Worm (Caenorhabditis elegans): ENCODE measurements around the gene fic-1.

fic-1 gene

DNA sequence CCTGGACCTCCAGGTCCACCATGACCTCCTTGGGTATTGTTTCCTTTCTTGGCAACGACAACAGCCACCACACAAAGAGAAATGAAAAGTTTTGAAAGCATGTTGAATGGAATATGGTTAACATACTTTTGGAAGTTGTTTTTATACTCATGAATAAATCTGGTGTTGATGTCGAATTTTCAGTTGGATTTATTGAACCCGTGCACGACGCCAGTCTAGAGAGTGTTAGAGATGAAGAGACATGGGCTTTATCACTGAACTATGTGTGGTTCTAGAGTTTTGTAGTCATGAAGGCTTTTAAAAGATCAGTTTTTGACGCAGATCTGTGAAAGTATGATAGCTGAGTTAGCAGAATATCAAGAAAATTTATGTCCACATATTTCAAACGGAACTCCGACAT, 43.0 kb upstream of the fic-1 start, which contains the start of gene srlf-14:
TSS of gene srlf-14 (minus strand) at position 101 of the 400 bp plus-strand sequence.
- TF ChIP-seq zip-5 (tag; optimal IDR thresholded peaks at IDR 0.05): no peak
- TF ChIP-seq ceh-24 (tag; optimal IDR thresholded peaks at IDR 0.05): no peak
- TF ChIP-seq ceh-9 (tag; optimal IDR thresholded peaks at IDR 0.05): no peak
- no peak for TF ChIP-seq nhr-232 (tag; optimal IDR thresholded peaks at IDR 0.05)
- no peak for TF ChIP-seq hlh-15 (tag; optimal IDR thresholded peaks at IDR 0.05)
- TF ChIP-seq ceh-22 (tag; optimal IDR thresholded peaks at IDR 0.05): no peak
- no peak for TF ChIP-seq nfya-1 (tag; optimal IDR thresholded peaks at IDR 0.05)
- no peak for TF ChIP-seq gmeb-2 (tag; optimal IDR thresholded peaks at IDR 0.05)
- TF ChIP-seq lim-6 (tag; optimal IDR thresholded peaks at IDR 0.05): no peak
- TF ChIP-seq ref-2 (tag; optimal IDR thresholded peaks at IDR 0.05): no peak
- TF ChIP-seq ceh-34 (tag; optimal IDR thresholded peaks at IDR 0.05): no peak
- no peak for TF ChIP-seq fkh-10 (GFP tag; optimal IDR thresholded peaks at IDR 0.05)
- TF ChIP-seq hlh-8 (tag; optimal IDR thresholded peaks at IDR 0.05): no peak

DNA sequence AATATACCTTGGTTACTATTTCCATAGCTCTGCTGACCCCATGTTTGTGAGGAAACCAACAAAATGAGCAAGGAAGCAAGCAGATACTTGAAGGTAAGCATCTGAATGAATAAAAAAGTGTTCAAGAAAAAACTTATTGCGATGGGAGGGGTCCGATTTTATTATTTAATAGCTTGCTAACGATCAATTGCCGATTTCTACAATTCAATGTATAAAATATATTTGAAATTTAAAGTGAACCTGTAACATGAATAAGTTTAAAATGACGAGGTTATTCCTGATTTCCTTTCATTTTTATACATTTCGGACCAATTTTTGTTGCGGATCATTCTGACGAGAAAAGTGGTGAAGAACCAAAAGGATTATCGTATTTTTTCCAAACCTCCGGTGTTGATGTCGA, 40.7 kb upstream of the fic-1 start, which contains the start of gene srlf-13:
TSS of gene srlf-13 (minus strand) at position 101 of the 400 bp plus-strand sequence.
- no peak for TF ChIP-seq madf-2 (tag; optimal IDR thresholded peaks at IDR 0.05)
- TF ChIP-seq ceh-19 (GFP tag; optimal IDR thresholded peaks at IDR 0.05): no peak
- TF ChIP-seq sdc-2 (tag; optimal IDR thresholded peaks at IDR 0.05): no peak
- no peak for TF ChIP-seq ceh-48 (tag; optimal IDR thresholded peaks at IDR 0.05)
- TF ChIP-seq unc-42 (tag; optimal IDR thresholded peaks at IDR 0.05): no peak
- TF ChIP-seq nhr-232 (tag; optimal IDR thresholded peaks at IDR 0.05): no peak
- no peak for TF ChIP-seq pqm-1 (tag; optimal IDR thresholded peaks at IDR 0.05)
- no peak for TF ChIP-seq sox-4 (tag; optimal IDR thresholded peaks at IDR 0.05)
- TF ChIP-seq elt-2 (tag; optimal IDR thresholded peaks at IDR 0.05): no peak

DNA sequence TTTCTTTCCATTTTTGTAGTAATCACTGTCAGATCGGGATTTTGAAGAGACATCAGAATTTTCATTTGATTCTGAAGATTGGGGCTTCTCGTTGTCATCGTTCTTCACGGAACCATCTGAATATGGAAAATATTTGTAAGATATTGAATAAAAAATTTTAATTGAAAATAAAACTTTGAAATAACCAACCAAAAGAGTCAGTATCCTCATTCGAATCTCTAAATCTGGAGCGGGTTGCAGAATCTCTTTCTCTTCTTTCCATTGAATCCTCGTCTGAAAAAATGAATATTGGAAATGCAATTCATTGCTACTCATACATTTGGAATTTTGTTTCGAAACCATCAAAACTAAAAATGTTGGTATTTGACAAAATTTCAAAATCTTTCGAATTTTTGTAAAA, 39.1 kb upstream of the fic-1 start:
- TF ChIP-seq pros-1 (tag; optimal IDR thresholded peaks at IDR 0.05) (no peak), fkh-10 (GFP tag; optimal IDR thresholded peaks at IDR 0.05) (no peak), pha-2 (tag; optimal IDR thresholded peaks at IDR 0.05) (no peak), hlh-8 (tag; optimal IDR thresholded peaks at IDR 0.05) (no peak), madf-2 (tag; optimal IDR thresholded peaks at IDR 0.05) (no peak), ama-1 (optimal IDR thresholded peaks at IDR 0.05) (no peak), F13H6.1 (tag; optimal IDR thresholded peaks at IDR 0.05) (no peak), ref-2 (tag; optimal IDR thresholded peaks at IDR 0.05) (no peak), lim-6 (tag; optimal IDR thresholded peaks at IDR 0.05) (no peak), dve-1 (tag; optimal IDR thresholded peaks at IDR 0.05) (no peak), C38D4.7 (GFP tag; optimal IDR thresholded peaks at IDR 0.05) (no peak), T23F11.4 (GFP tag; optimal IDR thresholded peaks at IDR 0.05) (no peak), ahr-1 (tag; optimal IDR thresholded peaks at IDR 0.05) (no peak), nfya-1 (tag; optimal IDR thresholded peaks at IDR 0.05) (no peak), hlh-30 (tag; optimal IDR thresholded peaks at IDR 0.05; ENCODE audit: insufficient read depth) (no peak)

DNA sequence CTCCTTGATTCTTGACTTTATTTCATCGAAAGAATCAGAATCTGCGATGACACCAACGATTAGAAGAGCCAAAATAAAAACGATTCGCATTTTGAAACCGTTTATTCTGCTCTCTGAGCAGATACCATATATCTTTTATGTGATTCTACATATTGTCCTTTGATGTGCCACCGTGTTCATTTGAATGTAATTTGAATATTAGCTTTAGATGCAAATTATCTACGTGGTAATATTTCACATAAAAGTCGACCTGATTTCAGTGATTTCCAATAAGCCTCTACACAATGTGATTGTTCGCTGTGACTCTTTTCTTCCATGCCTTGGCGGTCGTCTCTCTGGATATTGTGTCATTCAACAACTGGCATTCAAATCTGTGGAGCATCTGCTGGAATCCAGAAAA, 38.2 kb upstream of the fic-1 start, which contains the start of the genes F13E9.9 and F13E9.19:
TSS of gene F13E9.9 (minus strand) at position 101 of the 400 bp plus-strand sequence.
TSS of gene F13E9.19 (plus strand) at position 316 of the 400 bp plus-strand sequence.
- TF ChIP-seq hlh-15 (tag; optimal IDR thresholded peaks at IDR 0.05): no peak
- no peak for TF ChIP-seq pag-3 (tag; optimal IDR thresholded peaks at IDR 0.05; ENCODE audit: borderline replicate concordance)

DNA sequence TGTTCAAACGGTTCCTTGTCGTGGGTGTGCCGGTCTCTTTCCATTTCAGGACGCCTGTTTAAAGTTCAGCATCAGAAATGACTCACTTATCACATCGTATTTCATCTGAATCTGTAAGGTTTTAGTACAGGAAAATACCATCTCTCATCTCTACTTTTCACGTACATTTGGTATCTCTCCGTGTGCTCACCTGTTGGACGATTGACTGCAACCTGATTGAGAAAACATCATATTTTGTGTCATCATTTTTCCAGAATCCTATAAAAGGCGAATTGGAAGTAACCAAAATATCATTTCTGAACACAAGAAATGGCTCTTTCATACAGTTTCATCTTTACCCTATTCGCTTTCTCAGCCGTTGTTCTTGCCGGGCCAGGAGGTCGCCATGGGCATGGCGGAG, 37.2 kb upstream of the fic-1 start, which contains the start of gene srlf-30:
TSS of gene srlf-30 (plus strand) at position 301 of the 400 bp plus-strand sequence.
- TF ChIP-seq pha-4 (tag; optimal IDR thresholded peaks at IDR 0.05): no peak
- TF ChIP-seq K09A11.1 (tag; optimal IDR thresholded peaks at IDR 0.05; ENCODE audit: insufficient read depth): no peak
- TF ChIP-seq ztf-16 (tag; optimal IDR thresholded peaks at IDR 0.05): no peak
- no peak for TF ChIP-seq ceh-9 (tag; optimal IDR thresholded peaks at IDR 0.05)
- no peak for TF ChIP-seq ahr-1 (tag; optimal IDR thresholded peaks at IDR 0.05)
- no peak for TF ChIP-seq sox-2 (GFP tag; IDR thresholded peaks at IDR 0.05)
- TF ChIP-seq che-1 (tag; optimal IDR thresholded peaks at IDR 0.05): no peak
